Worm (Caenorhabditis elegans) whole organism, mixed stage, embryonic: ENCODE measurements around the gene clp-2.

Experiments
- M03D4.4 ChIP-seq: sonication (generic microtip); optimal IDR thresholded peaks from 2 replicates; lab custom pipeline; 2017; ENCODE audit warnings: mild to moderate bottlenecking, missing genetic modification characterization, missing compliant biosample characterization
- bed-3 ChIP-seq: fragments of 200-800 bp; sonication (Bioruptor generic); optimal IDR thresholded peaks from 3 replicates; lab custom pipeline; 2018; ENCODE audit warnings: mild to moderate bottlenecking, missing genetic modification characterization, moderate library complexity, missing compliant biosample characterization
- blmp-1 ChIP-seq: fragments of 150-350 bp; optimal IDR thresholded peaks from 2 replicates; lab custom pipeline; 2014; ENCODE audit warnings: missing biosample characterization, missing genetic modification characterization
- ceh-39 ChIP-seq: fragments of 150-350 bp; optimal IDR thresholded peaks from 2 replicates; lab custom pipeline; 2014; ENCODE audit warnings: missing biosample characterization, missing genetic modification characterization
- ceh-43 ChIP-seq: fragments of 200-800 bp; sonication (Bioruptor generic); optimal IDR thresholded peaks from 2 replicates; lab custom pipeline; 2018; ENCODE audit warnings: mild to moderate bottlenecking, missing genetic modification characterization, moderate library complexity, missing compliant biosample characterization
- ces-1 ChIP-seq: fragments of 150-350 bp; optimal IDR thresholded peaks from 2 replicates; lab custom pipeline; 2014; ENCODE audit warnings: missing biosample characterization, missing genetic modification reagents, missing genetic modification characterization
- cnd-1 ChIP-seq: fragments of 200-800 bp; sonication (Bioruptor generic); optimal IDR thresholded peaks from 2 replicates; lab custom pipeline; 2018; ENCODE audit warnings: mild to moderate bottlenecking, missing genetic modification characterization, missing compliant biosample characterization
- drap-1 ChIP-seq: fragments of 200-800 bp; sonication (Bioruptor generic); optimal IDR thresholded peaks from 3 replicates; lab custom pipeline; 2018; ENCODE audit warnings: mild to moderate bottlenecking, missing genetic modification characterization, missing compliant biosample characterization
- elt-1 ChIP-seq: sonication (generic microtip); optimal IDR thresholded peaks from 2 replicates; lab custom pipeline; 2017; ENCODE audit warnings: missing genetic modification characterization, mild to moderate bottlenecking, missing compliant biosample characterization, antibody characterized with exemption, moderate library complexity, borderline replicate concordance; ENCODE audit not compliant: insufficient read depth
- elt-3 ChIP-seq: fragments of 150-350 bp; optimal IDR thresholded peaks from 2 replicates; lab custom pipeline; 2014; ENCODE audit warnings: missing biosample characterization, missing genetic modification characterization
- flh-1 ChIP-seq: fragments of 200-800 bp; sonication (Bioruptor generic); optimal IDR thresholded peaks from 2 replicates; lab custom pipeline; 2018; ENCODE audit warnings: mild to moderate bottlenecking, missing genetic modification characterization, moderate library complexity, missing compliant biosample characterization
- ham-2 ChIP-seq: fragments of 200-800 bp; sonication (Bioruptor generic); optimal IDR thresholded peaks from 2 replicates; lab custom pipeline; 2018; ENCODE audit warnings: mild to moderate bottlenecking, missing genetic modification characterization, missing compliant biosample characterization
- lin-13 ChIP-seq: fragments of 150-350 bp; optimal IDR thresholded peaks from 2 replicates; lab custom pipeline; 2014; ENCODE audit warnings: missing biosample characterization, missing genetic modification characterization
- lin-32 ChIP-seq: fragments of 200-800 bp; sonication (Bioruptor generic); optimal IDR thresholded peaks from 2 replicates; lab custom pipeline; 2018; ENCODE audit warnings: mild to moderate bottlenecking, missing genetic modification characterization, missing compliant biosample characterization
- nhr-12 ChIP-seq: fragments of 150-350 bp; optimal IDR thresholded peaks from 2 replicates; lab custom pipeline; 2014; ENCODE audit warnings: missing biosample characterization, missing genetic modification characterization
- nhr-2 ChIP-seq: fragments of 150-350 bp; optimal IDR thresholded peaks from 2 replicates; lab custom pipeline; 2014; ENCODE audit warnings: missing biosample characterization, missing genetic modification characterization
- nhr-237 ChIP-seq: fragments of 150-350 bp; optimal IDR thresholded peaks from 2 replicates; lab custom pipeline; 2014; ENCODE audit warnings: missing biosample characterization, missing genetic modification characterization
- nhr-28 ChIP-seq: fragments of 150-350 bp; optimal IDR thresholded peaks from 2 replicates; lab custom pipeline; 2014; ENCODE audit warnings: missing biosample characterization, missing genetic modification characterization
- nhr-76 ChIP-seq: sonication (generic microtip); optimal IDR thresholded peaks from 2 replicates; lab custom pipeline; 2017; ENCODE audit warnings: missing biosample characterization, missing genetic modification characterization
- pha-4 ChIP-seq: fragments of 150-350 bp; optimal IDR thresholded peaks from 2 replicates; lab custom pipeline; 2018; ENCODE audit warnings: missing biosample characterization, missing genetic modification reagents, missing genetic modification characterization
- snpc-4 ChIP-seq: fragments of 150-350 bp; optimal IDR thresholded peaks from 2 replicates; lab custom pipeline; 2014; ENCODE audit warnings: missing biosample characterization, missing genetic modification characterization
- sptf-1 ChIP-seq: sonication (generic microtip); optimal IDR thresholded peaks from 2 replicates; lab custom pipeline; 2017; ENCODE audit warnings: mild to moderate bottlenecking, missing genetic modification characterization, moderate library complexity, missing compliant biosample characterization
- unc-120 ChIP-seq: sonication (generic microtip); optimal IDR thresholded peaks from 2 replicates; lab custom pipeline; 2017; ENCODE audit warnings: missing genetic modification characterization, missing compliant biosample characterization; ENCODE audit not compliant: poor library complexity, severe bottlenecking
- unc-62 ChIP-seq: fragments of 150-350 bp; optimal IDR thresholded peaks from 2 replicates; lab custom pipeline; 2014; ENCODE audit warnings: missing biosample characterization, missing genetic modification reagents, missing genetic modification characterization
- zip-8 ChIP-seq: fragments of 150-350 bp; optimal IDR thresholded peaks from 2 replicates; lab custom pipeline; 2014; ENCODE audit warnings: missing biosample characterization, missing genetic modification characterization

clp-2 gene

DNA sequence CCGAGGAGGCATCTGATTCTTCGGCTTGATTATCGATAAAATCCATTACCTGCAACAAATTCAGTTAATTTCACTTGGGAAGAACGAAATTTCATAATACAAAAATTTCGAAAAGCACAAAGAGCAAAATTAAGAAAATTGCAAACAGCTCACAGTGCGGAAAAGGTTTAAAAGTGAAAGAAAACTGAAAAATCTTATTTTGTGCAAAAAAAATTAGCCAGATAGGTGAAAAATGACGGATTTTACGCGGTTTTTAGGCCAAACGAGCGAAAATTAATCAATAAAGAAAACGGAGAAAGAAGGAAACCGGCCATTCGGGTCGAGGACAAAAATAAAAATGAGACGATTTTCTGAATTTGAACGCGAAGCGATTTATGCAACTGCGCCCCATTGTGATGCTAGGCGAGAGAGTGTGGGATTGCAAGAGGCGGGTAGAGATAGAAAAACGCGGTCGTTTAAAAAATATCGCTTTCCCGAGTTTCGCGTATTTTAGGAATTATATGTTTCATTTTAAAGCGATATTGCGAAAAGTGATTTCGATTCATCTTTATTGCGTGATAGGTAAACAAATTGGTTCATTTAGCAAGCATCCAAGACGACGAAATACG, 16.9 kb upstream of the clp-2 start, which contains the start of gene emb-5:
Gene emb-5, minus strand, starts transcription at position 51 of the 608 bp plus-strand sequence.
- peak; percentile 12 for TF ChIP-seq drap-1 (GFP tag; lab: Kevin White, UChicago)
- TF ChIP-seq pha-4 (tag; lab: Kevin White, UChicago), result peak; percentile 42
- TF ChIP-seq nhr-237 (tag; lab: Kevin White, UChicago), result peak; percentile 44
- TF ChIP-seq nhr-76, result no peak
- TF ChIP-seq nhr-2 (tag; lab: Kevin White, UChicago), result no peak
- TF ChIP-seq lin-13 (tag; lab: Kevin White, UChicago), result peak; percentile 81
- TF ChIP-seq ceh-39 (tag; lab: Kevin White, UChicago), result no peak
- TF ChIP-seq ham-2 (GFP tag; lab: Kevin White, UChicago), result peak; percentile 16

DNA sequence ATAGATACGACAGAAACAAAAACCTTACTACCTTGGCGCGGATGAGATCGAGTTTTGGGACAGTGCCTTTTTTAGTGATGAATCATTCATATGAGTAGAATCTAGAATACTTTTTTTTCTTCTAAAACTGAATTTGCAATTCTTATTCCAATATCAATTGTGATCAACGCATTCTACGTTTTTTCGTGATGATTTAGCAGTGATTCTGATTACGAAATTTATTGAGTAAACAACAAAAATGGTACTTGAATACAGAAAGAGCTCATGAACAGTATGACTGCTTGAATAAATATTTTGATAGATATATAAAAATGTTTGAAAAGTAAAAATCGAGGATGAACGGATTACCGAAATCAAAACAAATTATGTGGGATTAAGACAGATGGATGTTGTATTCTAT, 11.3 kb upstream of the clp-2 start, which contains the start of gene him-18:
Gene him-18, minus strand, starts transcription at position 101 of the 400 bp plus-strand sequence.
- TF ChIP-seq unc-62 (GFP tag; lab: Kevin White, UChicago) (no peak), flh-1 (GFP tag; lab: Kevin White, UChicago) (no peak)

DNA sequence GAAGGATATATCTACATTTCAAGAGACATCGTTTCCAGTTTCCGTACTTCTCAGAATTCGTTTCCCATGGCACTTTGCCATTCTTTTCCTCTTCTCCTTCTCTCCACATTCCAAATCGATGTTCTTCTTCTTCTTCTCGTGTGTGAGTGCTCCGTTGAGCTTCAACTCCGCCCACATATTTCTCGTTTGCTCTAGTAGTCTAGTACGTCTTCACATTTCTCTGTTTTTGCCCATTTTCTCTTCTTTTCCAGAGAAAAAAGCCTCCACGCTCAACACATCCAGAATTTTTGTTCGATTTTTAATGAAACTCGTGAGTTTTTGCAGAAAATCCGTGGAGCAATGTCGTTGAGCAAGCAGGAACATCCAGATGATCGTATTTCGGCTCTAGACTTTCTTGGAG, 5.1 kb upstream of the clp-2 start, which contains the start of gene T04A8.18:
Gene T04A8.18, plus strand, starts transcription at position 301 of the 400 bp plus-strand sequence.
- TF ChIP-seq ces-1, result no peak
- no peak for TF ChIP-seq flh-1 (GFP tag; lab: Kevin White, UChicago)
- no peak for TF ChIP-seq unc-120 (tag; lab: Kevin White, UChicago)
- no peak for TF ChIP-seq nhr-12 (tag; lab: Kevin White, UChicago)
- no peak for TF ChIP-seq unc-62 (GFP tag; lab: Kevin White, UChicago)
- no peak for TF ChIP-seq nhr-76
- no peak for TF ChIP-seq lin-32
- no peak for TF ChIP-seq cnd-1 (tag; lab: Kevin White, UChicago)

DNA sequence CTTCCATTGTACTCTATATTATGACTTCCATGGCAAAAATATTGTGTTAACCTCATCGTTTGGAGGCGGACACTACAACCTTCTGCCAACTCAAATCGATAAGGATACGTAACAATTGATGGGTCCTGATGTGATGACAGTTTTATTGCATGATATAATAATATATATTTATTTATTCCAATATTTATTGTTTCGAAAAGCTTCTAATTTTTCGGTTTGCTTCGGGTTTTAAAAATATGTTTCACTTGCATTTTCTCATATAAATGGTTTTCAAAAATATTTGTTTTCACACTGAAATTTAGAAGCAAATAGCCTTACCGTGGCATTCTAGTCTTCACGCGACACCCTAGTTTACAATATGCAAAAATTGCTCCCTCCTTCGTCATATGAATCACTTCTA, 2.9 kb upstream of the clp-2 start, which contains the start of gene T04A8.13:
Gene T04A8.13, plus strand, starts transcription at position 301 of the 400 bp plus-strand sequence.
- TF ChIP-seq blmp-1 (tag; lab: Kevin White, UChicago) (no peak), snpc-4 (tag; lab: Kevin White, UChicago) (no peak), drap-1 (GFP tag; lab: Kevin White, UChicago) (no peak), unc-62 (GFP tag; lab: Kevin White, UChicago) (no peak), ham-2 (GFP tag; lab: Kevin White, UChicago) (no peak), ceh-39 (tag; lab: Kevin White, UChicago) (no peak), bed-3 (no peak), elt-1 (tag; lab: Kevin White, UChicago) (no peak)

DNA sequence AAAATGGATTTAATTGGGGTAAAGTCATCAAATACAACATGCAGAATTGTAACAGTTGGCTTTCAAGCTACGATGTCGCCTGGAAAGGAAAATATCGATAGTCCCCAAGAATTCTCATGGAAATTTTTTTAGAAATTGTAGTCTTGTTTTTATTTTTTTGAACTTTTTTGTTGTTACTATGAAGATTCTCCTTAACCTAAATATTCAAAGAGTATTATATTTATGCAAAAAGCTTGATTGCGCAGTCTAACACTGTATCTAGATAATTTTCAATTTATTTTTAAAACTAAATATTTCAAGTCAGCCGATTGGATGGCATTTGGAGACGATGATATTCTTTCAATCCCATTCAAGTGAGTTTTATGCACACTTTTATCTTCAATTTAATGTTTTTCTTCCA, 1.4 kb upstream of the clp-2 start, which contains the start of gene pgap-2:
Gene pgap-2, plus strand, starts transcription at position 301 of the 400 bp plus-strand sequence.
- TF ChIP-seq lin-32, result no peak
- TF ChIP-seq nhr-237 (tag; lab: Kevin White, UChicago), result no peak
- no peak for TF ChIP-seq lin-13 (tag; lab: Kevin White, UChicago)
- TF ChIP-seq unc-62 (GFP tag; lab: Kevin White, UChicago), result no peak
- no peak for TF ChIP-seq blmp-1 (tag; lab: Kevin White, UChicago)
- TF ChIP-seq nhr-28 (tag; lab: Kevin White, UChicago), result no peak
- no peak for TF ChIP-seq ces-1
- no peak for TF ChIP-seq M03D4.4 (tag; lab: Kevin White, UChicago)
- TF ChIP-seq flh-1 (GFP tag; lab: Kevin White, UChicago), result no peak

DNA sequence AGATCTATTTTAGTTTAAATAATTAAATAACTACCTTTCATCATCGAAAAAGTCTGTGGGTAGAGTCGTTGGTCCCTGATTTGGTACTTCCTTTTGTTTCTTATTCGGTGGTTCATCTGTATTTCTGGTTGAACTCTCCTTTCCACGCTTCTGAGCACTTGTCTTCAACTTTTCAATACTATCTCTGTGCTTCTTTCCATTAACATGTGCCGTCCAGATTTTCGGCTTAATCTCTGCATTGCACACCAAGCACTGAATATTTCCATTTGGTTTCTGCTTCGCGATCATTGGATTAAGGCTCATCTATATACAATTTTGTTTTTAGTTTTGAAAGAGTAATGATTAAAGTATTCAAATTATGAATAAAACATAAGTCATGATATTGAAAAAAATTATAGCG, 3.9 kb downstream of the clp-2 start, which contains the start of gene sel-13:
Gene sel-13, minus strand, starts transcription at position 303 of the 400 bp plus-strand sequence.
- TF ChIP-seq unc-120 (tag; lab: Kevin White, UChicago) (no peak), snpc-4 (tag; lab: Kevin White, UChicago) (no peak), ces-1 (no peak), zip-8 (tag; lab: Kevin White, UChicago) (no peak)

DNA sequence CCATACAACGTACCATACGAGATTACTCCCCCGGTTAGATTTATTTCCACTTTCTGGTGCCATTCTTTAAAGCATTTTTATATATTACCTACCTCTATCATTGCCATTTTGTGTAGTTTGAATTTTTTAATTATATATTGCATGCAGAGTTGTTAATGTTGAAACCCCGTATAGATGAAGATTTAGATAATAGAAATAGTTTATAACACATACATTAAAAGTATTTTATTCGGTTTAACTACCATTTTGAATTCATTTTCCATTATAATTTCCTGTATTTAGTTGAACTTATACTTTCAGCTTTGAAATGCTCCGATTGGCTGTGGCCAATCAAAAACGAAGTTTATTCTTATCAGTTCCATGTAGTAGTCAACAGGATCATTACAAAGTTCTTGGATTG, 6.0 kb downstream of the clp-2 start, which contains the start of gene dnj-18:
Gene dnj-18, plus strand, starts transcription at position 301 of the 400 bp plus-strand sequence.
- TF ChIP-seq lin-13 (tag; lab: Kevin White, UChicago) (no peak), ceh-43 (GFP tag; lab: Kevin White, UChicago) (no peak), snpc-4 (tag; lab: Kevin White, UChicago) (no peak), sptf-1 (tag; lab: Kevin White, UChicago) (no peak), pha-4 (tag; lab: Kevin White, UChicago) (no peak), unc-62 (GFP tag; lab: Kevin White, UChicago) (no peak), flh-1 (GFP tag; lab: Kevin White, UChicago) (no peak), nhr-76 (no peak), elt-3 (tag; lab: Kevin White, UChicago) (no peak), unc-120 (tag; lab: Kevin White, UChicago) (no peak), cnd-1 (tag; lab: Kevin White, UChicago) (no peak), ham-2 (GFP tag; lab: Kevin White, UChicago) (no peak), ces-1 (no peak), zip-8 (tag; lab: Kevin White, UChicago) (no peak), blmp-1 (tag; lab: Kevin White, UChicago) (no peak), nhr-237 (tag; lab: Kevin White, UChicago) (no peak), drap-1 (GFP tag; lab: Kevin White, UChicago) (no peak)
